Worm (Caenorhabditis elegans) whole organism, young adult: Measurements from ENCODE around the gene C50C3.1.

Experiments
- D2030.7 ChIP-seq: fragments of 200-800 bp; sonication (Bioruptor generic); IDR thresholded peaks from 2 replicates; pipeline ENCODE4 v1.3.6; 2022; ENCODE audit warnings: missing genetic modification reagents, missing genetic modification characterization, missing compliant biosample characterization
- K12H6.12 ChIP-seq: fragments of 200-800 bp; sonication (Bioruptor generic); optimal IDR thresholded peaks from 2 replicates; lab custom pipeline; 2018; ENCODE audit warnings: mild to moderate bottlenecking, missing genetic modification characterization, missing compliant biosample characterization
- ama-1 ChIP-seq, 3 experiments: fragments of 150-350 bp in 1 of 3; sonication (generic microtip) in 2 of 3; optimal IDR thresholded peaks; 2 replicates each; lab custom pipeline; 2014 to 2018; ENCODE audit warnings: missing biosample characterization in 2 of 3, missing genetic modification characterization in 2 of 3, missing genetic modification reagents in 2 of 3

DNA sequence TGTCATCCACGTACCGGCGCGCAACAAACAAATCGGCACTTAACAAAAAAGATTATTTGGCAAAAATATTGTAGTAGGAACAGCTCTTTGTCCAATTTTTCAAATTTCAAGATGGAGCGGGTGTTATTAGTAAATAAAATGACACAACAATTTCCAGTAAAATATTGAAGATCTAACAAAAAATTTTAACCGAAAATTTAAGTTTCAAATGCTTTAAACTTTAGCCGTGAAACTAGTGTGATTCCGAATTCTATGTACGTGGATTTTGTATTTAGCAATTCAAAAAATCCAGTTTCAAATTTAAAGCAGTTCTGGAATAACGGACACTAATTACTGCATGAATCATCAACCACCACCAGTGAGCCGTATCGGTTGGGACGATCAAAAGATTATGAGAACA lies 11.0 kb downstream of the C50C3.1 start, which contains the start of gene snb-5:
- TF ChIP-seq ama-1 (optimal IDR thresholded peaks at IDR 0.05; lab: Kevin White, UChicago) (no peak), ama-1 (GFP tag; optimal IDR thresholded peaks at IDR 0.05; lab: Kevin White, UChicago) (no peak), K12H6.12 (tag; lab: Kevin White, UChicago) (no peak), D2030.7 (no peak)
